Worm (Caenorhabditis elegans) whole organism, young adult: ENCODE results near the gene mmaa-1.

Experiments used
- B0019.2 ChIP-seq: fragments of 200-800 bp; sonication (Bioruptor generic); conservative IDR thresholded peaks from 2 replicates; pipeline ENCODE4 v1.3.6; 2022; ENCODE audit warnings: missing genetic modification reagents, missing genetic modification characterization, missing compliant biosample characterization
- B0035.1 ChIP-seq: sonication (generic microtip); optimal IDR thresholded peaks from 2 replicates; lab custom pipeline; 2016; ENCODE audit warnings: missing genetic modification characterization, mild to moderate bottlenecking, missing compliant biosample characterization, missing genotype, missing genetic modification reagents
- C17E4.6 ChIP-seq: fragments of 200-800 bp; sonication (Bioruptor generic); IDR thresholded peaks from 2 replicates; pipeline ENCODE4 v1.3.6; 2022; ENCODE audit warnings: missing genetic modification reagents, missing genetic modification characterization, missing compliant biosample characterization
- D2030.7 ChIP-seq: fragments of 200-800 bp; sonication (Bioruptor generic); IDR thresholded peaks from 2 replicates; pipeline ENCODE4 v1.3.6; 2022; ENCODE audit warnings: missing genetic modification reagents, missing genetic modification characterization, missing compliant biosample characterization
- F33H1.4 ChIP-seq: fragments of 200-800 bp; sonication (Bioruptor generic); IDR thresholded peaks from 2 replicates; pipeline ENCODE4 v1.3.6; 2022; ENCODE audit warnings: missing genetic modification reagents, missing genetic modification characterization, missing compliant biosample characterization
- F39B2.1 ChIP-seq: fragments of 200-800 bp; sonication (Bioruptor generic); IDR thresholded peaks from 2 replicates; pipeline ENCODE4 v1.3.6; 2022; ENCODE audit warnings: missing genetic modification reagents, missing genetic modification characterization, missing compliant biosample characterization
- T07F8.4 ChIP-seq: sonication (generic microtip); optimal IDR thresholded peaks from 2 replicates; lab custom pipeline; 2016; ENCODE audit warnings: mild to moderate bottlenecking, missing genetic modification characterization, moderate library complexity, missing compliant biosample characterization
- Y53G8AR.9 ChIP-seq: fragments of 200-800 bp; sonication (Bioruptor generic); conservative IDR thresholded peaks from 2 replicates; pipeline ENCODE4 v1.3.6; 2022; ENCODE audit warnings: missing genetic modification reagents, missing genetic modification characterization, missing compliant biosample characterization
- Y95B8A.8 ChIP-seq: fragments of 200-800 bp; sonication (Bioruptor generic); IDR thresholded peaks from 2 replicates; pipeline ENCODE4 v1.3.6; 2022; ENCODE audit warnings: missing genetic modification reagents, missing genetic modification characterization, missing compliant biosample characterization
- aptf-2 ChIP-seq: fragments of 200-800 bp; sonication (Bioruptor generic); conservative IDR thresholded peaks from 2 replicates; pipeline ENCODE4 v1.3.6; 2022; ENCODE audit warnings: missing genetic modification reagents, missing genetic modification characterization, missing compliant biosample characterization
- aptf-3 ChIP-seq: fragments of 200-800 bp; sonication (Bioruptor generic); IDR thresholded peaks from 2 replicates; pipeline ENCODE4 v1.3.6; 2022; ENCODE audit warnings: missing genetic modification characterization, missing compliant biosample characterization
- cebp-2 ChIP-seq: fragments of 200-800 bp; sonication (Bioruptor generic); IDR thresholded peaks from 2 replicates; pipeline ENCODE4 v1.3.6; 2022; ENCODE audit warnings: missing genetic modification characterization, missing compliant biosample characterization
- dpff-1 ChIP-seq: sonication (generic microtip); optimal IDR thresholded peaks from 2 replicates; lab custom pipeline; 2017; ENCODE audit warnings: mild to moderate bottlenecking, missing genetic modification characterization, missing compliant biosample characterization
- egl-44 ChIP-seq: fragments of 200-800 bp; sonication (Bioruptor generic); IDR thresholded peaks from 2 replicates; pipeline ENCODE4 v1.3.6; 2022; ENCODE audit warnings: missing genetic modification reagents, missing genetic modification characterization, missing compliant biosample characterization
- him-1 ChIP-seq: sonication (generic microtip); optimal IDR thresholded peaks from 2 replicates; lab custom pipeline; 2016; ENCODE audit warnings: missing genotype, missing genetic modification reagents, missing genetic modification characterization, missing compliant biosample characterization
- hlh-26 ChIP-seq: fragments of 200-800 bp; sonication (Bioruptor generic); conservative IDR thresholded peaks from 2 replicates; pipeline ENCODE4 v1.3.6; 2022; ENCODE audit warnings: missing genetic modification reagents, missing genetic modification characterization, missing compliant biosample characterization
- hrde-1 ChIP-seq: sonication (generic microtip); optimal IDR thresholded peaks from 2 replicates; lab custom pipeline; 2016; ENCODE audit warnings: missing genetic modification characterization, mild to moderate bottlenecking, missing compliant biosample characterization, moderate library complexity, missing genotype, missing genetic modification reagents, borderline replicate concordance
- lin-54 ChIP-seq: fragments of 200-800 bp; sonication (Bioruptor generic); optimal IDR thresholded peaks from 2 replicates; lab custom pipeline; 2018; ENCODE audit warnings: mild to moderate bottlenecking, missing genetic modification characterization, missing compliant biosample characterization
- lsl-1 ChIP-seq: fragments of 200-800 bp; sonication (Bioruptor generic); optimal IDR thresholded peaks from 2 replicates; lab custom pipeline; 2018; ENCODE audit warnings: mild to moderate bottlenecking, missing genetic modification characterization, moderate library complexity, missing compliant biosample characterization
- madf-10 ChIP-seq: sonication (generic microtip); optimal IDR thresholded peaks from 2 replicates; lab custom pipeline; 2016; ENCODE audit warnings: mild to moderate bottlenecking, missing genetic modification characterization, missing compliant biosample characterization
- mcd-1 ChIP-seq: fragments of 200-800 bp; sonication (Bioruptor generic); IDR thresholded peaks from 2 replicates; pipeline ENCODE4 v1.3.6; 2022; ENCODE audit warnings: missing genetic modification reagents, missing genetic modification characterization, missing compliant biosample characterization
- mel-28 ChIP-seq: sonication (generic microtip); optimal IDR thresholded peaks from 2 replicates; lab custom pipeline; 2016; ENCODE audit warnings: borderline replicate concordance, mild to moderate bottlenecking, missing genetic modification characterization, missing compliant biosample characterization
- mxl-1 ChIP-seq: sonication (generic microtip); optimal IDR thresholded peaks from 2 replicates; lab custom pipeline; 2016; ENCODE audit warnings: missing genetic modification characterization, missing compliant biosample characterization
- nhr-120 ChIP-seq: fragments of 200-800 bp; sonication (Bioruptor generic); IDR thresholded peaks from 2 replicates; pipeline ENCODE4 v1.3.6; 2022; ENCODE audit warnings: missing genetic modification characterization, missing compliant biosample characterization
- nhr-80 ChIP-seq: sonication (generic microtip); optimal IDR thresholded peaks from 2 replicates; lab custom pipeline; 2016; ENCODE audit warnings: missing genetic modification characterization, missing compliant biosample characterization
- nhr-90 ChIP-seq: sonication (generic microtip); optimal IDR thresholded peaks from 2 replicates; lab custom pipeline; 2016; ENCODE audit warnings: missing genotype, mild to moderate bottlenecking, missing genetic modification characterization, missing compliant biosample characterization
- pbrm-1 ChIP-seq: fragments of 200-800 bp; sonication (Bioruptor generic); IDR thresholded peaks from 2 replicates; pipeline ENCODE4 v1.3.6; 2022; ENCODE audit warnings: missing genetic modification reagents, missing genetic modification characterization, missing compliant biosample characterization
- rcor-1 ChIP-seq: fragments of 200-800 bp; sonication (Bioruptor generic); IDR thresholded peaks from 2 replicates; pipeline ENCODE4 v1.3.6; 2022; ENCODE audit warnings: missing genetic modification reagents, missing genetic modification characterization, missing compliant biosample characterization
- repo-1 ChIP-seq: sonication (generic microtip); optimal IDR thresholded peaks from 2 replicates; lab custom pipeline; 2017; ENCODE audit warnings: mild to moderate bottlenecking, missing genetic modification characterization, missing compliant biosample characterization
- sdz-38 ChIP-seq: sonication (generic microtip); optimal IDR thresholded peaks from 2 replicates; lab custom pipeline; 2016; ENCODE audit warnings: missing genotype, missing genetic modification characterization, missing compliant biosample characterization
- snpc-4 ChIP-seq, 5 experiments: fragments of 150-350 bp in 1 of 5; sonication (generic microtip) in 4 of 5; optimal IDR thresholded peaks; 2 replicates each; lab custom pipeline; 2014 to 2018; ENCODE audit warnings: missing genetic modification characterization in 5 of 5, missing biosample characterization in 3 of 5, antibody characterized with exemption in 2 of 5, mild to moderate bottlenecking in 2 of 5, missing compliant biosample characterization in 2 of 5, missing genotype in 2 of 5, moderate library complexity in 2 of 5, missing genetic modification reagents in 1 of 5
- somi-1 ChIP-seq: fragments of 200-800 bp; sonication (Bioruptor generic); optimal IDR thresholded peaks from 2 replicates; lab custom pipeline; 2018; ENCODE audit warnings: mild to moderate bottlenecking, missing genetic modification characterization, missing compliant biosample characterization
- tbx-9 ChIP-seq: sonication (generic microtip); optimal IDR thresholded peaks from 2 replicates; lab custom pipeline; 2016; ENCODE audit warnings: borderline replicate concordance, missing genetic modification characterization, inconsistent platforms, missing compliant biosample characterization
- ztf-25 ChIP-seq: fragments of 200-800 bp; sonication (Bioruptor generic); IDR thresholded peaks from 2 replicates; pipeline ENCODE4 v1.3.6; 2022; ENCODE audit warnings: missing genetic modification reagents, missing genetic modification characterization, missing compliant biosample characterization
- ztf-6 ChIP-seq: fragments of 200-800 bp; sonication (Bioruptor generic); IDR thresholded peaks from 2 replicates; pipeline ENCODE4 v1.3.6; 2022; ENCODE audit warnings: missing genetic modification reagents, missing genetic modification characterization, missing compliant biosample characterization

The mmaa-1 gene

ce11 chrII:7059274-7059757 lies 41.6 kb downstream of the mmaa-1 start (continued):
- no peak for TF ChIP-seq tbx-9 (tag; lab: Kevin White, UChicago)
- no peak for TF ChIP-seq dpff-1 (tag; lab: Kevin White, UChicago)
- TF ChIP-seq repo-1 (tag; lab: Kevin White, UChicago), result no peak

- TF ChIP-seq Y95B8A.8, result no peak
- TF ChIP-seq nhr-80 (tag; lab: Kevin White, UChicago), result peak; percentile 8
Observed at ce11 chrII:7057860-7058259, 43.1 kb downstream of the mmaa-1 start, which contains the start of gene cth-2. cth-2 (minus strand) TSS chrII:7057960.

ce11 chrII:7056328-7056727 lies 44.6 kb downstream of the mmaa-1 start:
- peak; percentile 28 for TF ChIP-seq him-1 (tag; lab: Kevin White, UChicago)
- 0 out of 2 replicates have a peak, but pooled peaks have one; percentile 17 for TF ChIP-seq egl-44
- no peak for TF ChIP-seq mxl-1 (tag; lab: Kevin White, UChicago)
- TF ChIP-seq mcd-1 (GFP tag; lab: Robert Waterston, UW), result 0 out of 2 replicates have a peak, but pooled peaks have one; percentile 12
- no peak for TF ChIP-seq F33H1.4 (GFP tag; lab: Robert Waterston, UW)
- TF ChIP-seq pbrm-1, result no peak
- TF ChIP-seq madf-10 (tag; lab: Kevin White, UChicago), result no peak

ce11 chrII:7054987-7055386 lies 46.0 kb downstream of the mmaa-1 start, which contains the start of gene ZK1127.3:
ZK1127.3 (plus strand) TSS chrII:7055287.
- TF ChIP-seq mel-28 (tag; lab: Kevin White, UChicago), result no peak
- no peak for TF ChIP-seq hlh-26 (GFP tag; lab: Robert Waterston, UW)
- TF ChIP-seq B0019.2 (GFP tag; lab: Robert Waterston, UW), result no peak
- no peak for TF ChIP-seq him-1 (tag; lab: Kevin White, UChicago)
- TF ChIP-seq aptf-3, result no peak
- no peak for TF ChIP-seq lin-54 (GFP tag; lab: Kevin White, UChicago)

- no peak for TF ChIP-seq egl-44
- no peak for TF ChIP-seq B0035.1 (tag; lab: Kevin White, UChicago)
- no peak for TF ChIP-seq D2030.7 (GFP tag; lab: Robert Waterston, UW)
Observed at ce11 chrII:7053649-7054048, 47.3 kb downstream of the mmaa-1 start, which contains the start of gene ZK1127.4. ZK1127.4 (plus strand) TSS chrII:7053949.

- TF ChIP-seq somi-1 (GFP tag; lab: Kevin White, UChicago), result no peak
- TF ChIP-seq nhr-90, result no peak
- TF ChIP-seq Y53G8AR.9 (GFP tag; lab: Robert Waterston, UW), result no peak
- TF ChIP-seq F39B2.1 (GFP tag; lab: Robert Waterston, UW), result no peak
- no peak for TF ChIP-seq B0035.1 (tag; lab: Kevin White, UChicago)
- TF ChIP-seq F33H1.4 (GFP tag; lab: Robert Waterston, UW), result no peak
- no peak for TF ChIP-seq dpff-1 (tag; lab: Kevin White, UChicago)
- no peak for TF ChIP-seq ztf-6 (GFP tag; lab: Robert Waterston, UW)
- no peak for TF ChIP-seq sdz-38 (tag; lab: Kevin White, UChicago)
- no peak for TF ChIP-seq hrde-1 (tag; lab: Kevin White, UChicago)
Observed at ce11 chrII:7053001-7053400, 48.0 kb downstream of the mmaa-1 start, which contains the start of gene ZK1127.13. ZK1127.13 (plus strand) TSS chrII:7053301.

ce11 chrII:7051778-7052177 lies 49.2 kb downstream of the mmaa-1 start, which contains the start of gene ZK1127.12:
ZK1127.12 (plus strand) TSS chrII:7052078.
- TF ChIP-seq ztf-25 (GFP tag; lab: Robert Waterston, UW) (no peak), rcor-1 (GFP tag; lab: Robert Waterston, UW) (no peak), cebp-2 (no peak), Y95B8A.8 (no peak), T07F8.4 (tag; lab: Kevin White, UChicago) (no peak), lsl-1 (GFP tag; lab: Kevin White, UChicago) (no peak), snpc-4 (GFP tag; optimal IDR thresholded peaks at IDR 0.05; lab: Kevin White, UChicago) (no peak), snpc-4 (tag; optimal IDR thresholded peaks at IDR 0.05; lab: Kevin White, UChicago) (no peak), C17E4.6 (GFP tag; lab: Robert Waterston, UW) (no peak), sdz-38 (tag; lab: Kevin White, UChicago) (no peak), aptf-2 (no peak), nhr-120 (GFP tag; lab: Robert Waterston, UW) (no peak), ztf-6 (GFP tag; lab: Robert Waterston, UW) (no peak)
- TF ChIP-seq, all 124 proteins: peak for 0
